Worm (Caenorhabditis elegans) whole organism, young adult: ENCODE measurements around the gene acs-22.
A peak's percentile ranks its signal among the peaks of the same experiment; 100 is the strongest.

Source experiments
- B0019.2 ChIP-seq: fragments of 200-800 bp; sonication (Bioruptor generic); conservative IDR thresholded peaks from 2 replicates; pipeline ENCODE4 v1.3.6; 2022; ENCODE audit warnings: missing genetic modification reagents, missing genetic modification characterization, missing compliant biosample characterization
- B0035.1 ChIP-seq: sonication (generic microtip); optimal IDR thresholded peaks from 2 replicates; lab custom pipeline; 2016; ENCODE audit warnings: missing genetic modification characterization, mild to moderate bottlenecking, missing compliant biosample characterization, missing genotype, missing genetic modification reagents
- B0336.3 ChIP-seq: fragments of 200-800 bp; sonication (Bioruptor generic); IDR thresholded peaks from 2 replicates; pipeline ENCODE4 v1.3.6; 2022; ENCODE audit warnings: missing genetic modification characterization, missing compliant biosample characterization
- F33H1.4 ChIP-seq: fragments of 200-800 bp; sonication (Bioruptor generic); IDR thresholded peaks from 2 replicates; pipeline ENCODE4 v1.3.6; 2022; ENCODE audit warnings: missing genetic modification reagents, missing genetic modification characterization, missing compliant biosample characterization
- F55B11.4 ChIP-seq: sonication (generic microtip); optimal IDR thresholded peaks from 2 replicates; lab custom pipeline; 2016; ENCODE audit warnings: missing compliant biosample characterization, missing genetic modification characterization, borderline replicate concordance; ENCODE audit not compliant: insufficient read depth
- F57C9.4 ChIP-seq: sonication (generic microtip); optimal IDR thresholded peaks from 2 replicates; lab custom pipeline; 2017; ENCODE audit warnings: mild to moderate bottlenecking, missing genetic modification characterization, missing compliant biosample characterization
- T07F8.4 ChIP-seq: sonication (generic microtip); optimal IDR thresholded peaks from 2 replicates; lab custom pipeline; 2016; ENCODE audit warnings: mild to moderate bottlenecking, missing genetic modification characterization, moderate library complexity, missing compliant biosample characterization
- Y53F4B.3 ChIP-seq: fragments of 200-800 bp; sonication (Bioruptor generic); IDR thresholded peaks from 2 replicates; pipeline ENCODE4 v1.3.6; 2022; ENCODE audit warnings: missing genetic modification reagents, missing genetic modification characterization, missing compliant biosample characterization
- Y56A3A.18 ChIP-seq: fragments of 200-800 bp; sonication (Bioruptor generic); IDR thresholded peaks from 2 replicates; pipeline ENCODE4 v1.3.6; 2022; ENCODE audit warnings: missing genetic modification reagents, missing genetic modification characterization, missing compliant biosample characterization
- Y67H2A.10 ChIP-seq: fragments of 200-800 bp; sonication (Bioruptor generic); conservative IDR thresholded peaks from 2 replicates; pipeline ENCODE4 v1.3.6; 2022; ENCODE audit warnings: missing genetic modification reagents, missing genetic modification characterization, missing compliant biosample characterization
- Y79H2A.3 ChIP-seq: fragments of 200-800 bp; sonication (Bioruptor generic); conservative IDR thresholded peaks from 2 replicates; pipeline ENCODE4 v1.3.6; 2022; ENCODE audit warnings: missing genetic modification reagents, missing genetic modification characterization, missing compliant biosample characterization
- aptf-3 ChIP-seq: fragments of 200-800 bp; sonication (Bioruptor generic); IDR thresholded peaks from 2 replicates; pipeline ENCODE4 v1.3.6; 2022; ENCODE audit warnings: missing genetic modification characterization, missing compliant biosample characterization
- atf-7 ChIP-seq: sonication (generic microtip); optimal IDR thresholded peaks from 2 replicates; lab custom pipeline; 2017; ENCODE audit warnings: mild to moderate bottlenecking, missing genetic modification characterization, missing compliant biosample characterization
- attf-3 ChIP-seq: fragments of 200-800 bp; sonication (Bioruptor generic); conservative IDR thresholded peaks from 2 replicates; pipeline ENCODE4 v1.3.6; 2022; ENCODE audit warnings: missing genetic modification reagents, missing genetic modification characterization, missing compliant biosample characterization
- cebp-2 ChIP-seq: fragments of 200-800 bp; sonication (Bioruptor generic); IDR thresholded peaks from 2 replicates; pipeline ENCODE4 v1.3.6; 2022; ENCODE audit warnings: missing genetic modification characterization, missing compliant biosample characterization
- ceh-58 ChIP-seq: fragments of 200-800 bp; sonication (Bioruptor generic); IDR thresholded peaks from 2 replicates; pipeline ENCODE4 v1.3.6; 2022; ENCODE audit warnings: missing genetic modification characterization, missing compliant biosample characterization
- ceh-91 ChIP-seq: fragments of 200-800 bp; sonication (Bioruptor generic); IDR thresholded peaks from 2 replicates; pipeline ENCODE4 v1.3.6; 2022; ENCODE audit warnings: missing genetic modification reagents, missing genetic modification characterization, missing compliant biosample characterization
- die-1 ChIP-seq: sonication (generic microtip); optimal IDR thresholded peaks from 2 replicates; lab custom pipeline; 2016; ENCODE audit warnings: missing genotype, mild to moderate bottlenecking, missing genetic modification characterization, missing compliant biosample characterization
- dpff-1 ChIP-seq: sonication (generic microtip); optimal IDR thresholded peaks from 2 replicates; lab custom pipeline; 2017; ENCODE audit warnings: mild to moderate bottlenecking, missing genetic modification characterization, missing compliant biosample characterization
- dpl-1 ChIP-seq: fragments of 150-350 bp; optimal IDR thresholded peaks from 2 replicates; lab custom pipeline; 2014; ENCODE audit warnings: missing biosample characterization, missing genetic modification reagents, missing genetic modification characterization
- efl-1 ChIP-seq: fragments of 150-350 bp; optimal IDR thresholded peaks from 2 replicates; lab custom pipeline; 2014; ENCODE audit warnings: missing biosample characterization, missing genetic modification reagents, missing genetic modification characterization
- egl-18 ChIP-seq: fragments of 200-800 bp; sonication (Bioruptor generic); IDR thresholded peaks from 2 replicates; pipeline ENCODE4 v1.3.6; 2022; ENCODE audit warnings: missing genetic modification reagents, missing genetic modification characterization, missing compliant biosample characterization
- him-1 ChIP-seq: sonication (generic microtip); optimal IDR thresholded peaks from 2 replicates; lab custom pipeline; 2016; ENCODE audit warnings: missing genotype, missing genetic modification reagents, missing genetic modification characterization, missing compliant biosample characterization
- hmg-1.2 ChIP-seq: fragments of 200-800 bp; sonication (Bioruptor generic); IDR thresholded peaks from 2 replicates; pipeline ENCODE4 v1.3.6; 2022; ENCODE audit warnings: missing genetic modification reagents, missing genetic modification characterization, missing compliant biosample characterization
- hmg-20 ChIP-seq: fragments of 200-800 bp; sonication (Bioruptor generic); IDR thresholded peaks from 2 replicates; pipeline ENCODE4 v1.3.6; 2022; ENCODE audit warnings: missing genetic modification reagents, missing genetic modification characterization, missing compliant biosample characterization
- hrde-1 ChIP-seq: sonication (generic microtip); optimal IDR thresholded peaks from 2 replicates; lab custom pipeline; 2016; ENCODE audit warnings: missing genetic modification characterization, mild to moderate bottlenecking, missing compliant biosample characterization, moderate library complexity, missing genotype, missing genetic modification reagents, borderline replicate concordance
- lin-35 ChIP-seq, 3 experiments: fragments of 150-350 bp in 2 of 3; sonication (generic microtip) in 1 of 3; optimal IDR thresholded peaks; 2 replicates each; lab custom pipeline; 2014 to 2018; ENCODE audit warnings: missing biosample characterization in 3 of 3, missing genetic modification characterization in 3 of 3, missing genetic modification reagents in 3 of 3
- lsl-1 ChIP-seq: fragments of 200-800 bp; sonication (Bioruptor generic); optimal IDR thresholded peaks from 2 replicates; lab custom pipeline; 2018; ENCODE audit warnings: mild to moderate bottlenecking, missing genetic modification characterization, moderate library complexity, missing compliant biosample characterization
- madf-6 ChIP-seq: fragments of 200-800 bp; sonication (Bioruptor generic); IDR thresholded peaks from 2 replicates; pipeline ENCODE4 v1.3.6; 2022; ENCODE audit warnings: missing genetic modification reagents, missing genetic modification characterization, missing compliant biosample characterization
- mel-28 ChIP-seq: sonication (generic microtip); optimal IDR thresholded peaks from 2 replicates; lab custom pipeline; 2016; ENCODE audit warnings: borderline replicate concordance, mild to moderate bottlenecking, missing genetic modification characterization, missing compliant biosample characterization
- nfyb-1 ChIP-seq: fragments of 200-800 bp; sonication (Bioruptor generic); IDR thresholded peaks from 2 replicates; pipeline ENCODE4 v1.3.6; 2022; ENCODE audit warnings: missing genetic modification reagents, missing genetic modification characterization, missing compliant biosample characterization
- nhr-27 ChIP-seq: fragments of 200-800 bp; sonication (Bioruptor generic); optimal IDR thresholded peaks from 2 replicates; lab custom pipeline; 2018; ENCODE audit warnings: mild to moderate bottlenecking, missing genetic modification characterization, moderate library complexity, missing compliant biosample characterization
- nhr-80 ChIP-seq: sonication (generic microtip); optimal IDR thresholded peaks from 2 replicates; lab custom pipeline; 2016; ENCODE audit warnings: missing genetic modification characterization, missing compliant biosample characterization
- pha-4 ChIP-seq: fragments of 150-350 bp; sonication (generic microtip); optimal IDR thresholded peaks from 2 replicates; lab custom pipeline; 2014; ENCODE audit warnings: missing biosample characterization, missing genetic modification reagents, missing genetic modification characterization
- snpc-1.3 ChIP-seq: sonication (generic microtip); optimal IDR thresholded peaks from 2 replicates; lab custom pipeline; 2017; ENCODE audit warnings: missing genetic modification characterization, mild to moderate bottlenecking, missing compliant biosample characterization, antibody characterized with exemption, moderate library complexity, missing genotype, missing genetic modification reagents; ENCODE audit not compliant: insufficient read depth
- sptf-2 ChIP-seq: fragments of 200-800 bp; sonication (Bioruptor generic); optimal IDR thresholded peaks from 2 replicates; lab custom pipeline; 2018; ENCODE audit warnings: mild to moderate bottlenecking, missing genetic modification characterization, missing compliant biosample characterization
- tbx-9 ChIP-seq: sonication (generic microtip); optimal IDR thresholded peaks from 2 replicates; lab custom pipeline; 2016; ENCODE audit warnings: borderline replicate concordance, missing genetic modification characterization, inconsistent platforms, missing compliant biosample characterization
- xnd-1 ChIP-seq: sonication (generic microtip); optimal IDR thresholded peaks from 2 replicates; lab custom pipeline; 2016; ENCODE audit warnings: missing genotype, missing genetic modification reagents, missing genetic modification characterization, missing compliant biosample characterization
- ztf-18 ChIP-seq: sonication (generic microtip); optimal IDR thresholded peaks from 2 replicates; lab custom pipeline; 2016; ENCODE audit warnings: missing genotype, mild to moderate bottlenecking, missing genetic modification characterization, missing compliant biosample characterization
- ztf-6 ChIP-seq: fragments of 200-800 bp; sonication (Bioruptor generic); IDR thresholded peaks from 2 replicates; pipeline ENCODE4 v1.3.6; 2022; ENCODE audit warnings: missing genetic modification reagents, missing genetic modification characterization, missing compliant biosample characterization

The acs-22 gene

DNA sequence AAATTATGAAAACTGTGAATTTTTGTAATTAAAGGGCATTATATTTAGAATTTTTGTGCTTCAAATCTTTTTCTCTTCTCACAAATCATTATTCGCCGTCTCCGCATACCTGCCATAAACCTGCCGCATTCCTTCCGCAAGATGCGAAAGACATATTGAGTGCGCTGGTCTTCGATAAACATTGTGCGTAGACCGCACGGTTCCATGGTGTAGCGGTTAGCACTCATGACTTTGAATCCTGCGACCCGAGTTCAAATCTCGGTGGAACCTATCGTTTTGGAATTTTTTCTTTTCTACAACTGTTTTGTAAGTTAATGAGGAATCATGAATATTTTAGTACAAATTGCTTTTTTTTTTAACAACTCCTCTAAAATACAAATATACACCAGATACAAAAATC is 5.5 kb upstream of the acs-22 start (continued):
- TF ChIP-seq attf-3 (GFP tag; lab: Robert Waterston, UW) (no peak), snpc-1.3 (peak; percentile 27), ceh-91 (no peak), F55B11.4 (no peak), Y67H2A.10 (GFP tag; lab: Robert Waterston, UW) (no peak), hrde-1 (tag; lab: Kevin White, UChicago) (no peak), dpl-1 (GFP tag; lab: Kevin White, UChicago) (no peak), nfyb-1 (GFP tag; lab: Robert Waterston, UW) (no peak), ztf-6 (GFP tag; lab: Robert Waterston, UW) (no peak), mel-28 (tag; lab: Kevin White, UChicago) (no peak), madf-6 (no peak), hmg-1.2 (GFP tag; lab: Robert Waterston, UW) (peak; percentile 58; the same call in 1 of the 2 replicates), Y79H2A.3 (no peak), ceh-58 (GFP tag; lab: Robert Waterston, UW) (no peak), B0035.1 (tag; lab: Kevin White, UChicago) (no peak), Y53F4B.3 (GFP tag; lab: Robert Waterston, UW) (no peak), atf-7 (no peak), him-1 (tag; lab: Kevin White, UChicago) (peak; percentile 50), Y56A3A.18 (GFP tag; lab: Robert Waterston, UW) (no peak), F57C9.4 (tag; lab: Kevin White, UChicago) (no peak), tbx-9 (tag; lab: Kevin White, UChicago) (no peak), aptf-3 (GFP tag; lab: Robert Waterston, UW) (no peak), F33H1.4 (no peak), xnd-1 (no peak), hmg-20 (GFP tag; lab: Robert Waterston, UW) (0 out of 2 replicates have a peak, but pooled peaks have one; percentile 26), B0336.3 (GFP tag; lab: Robert Waterston, UW) (no peak), lin-35 (GFP tag; optimal IDR thresholded peaks at IDR 0.05; lab: Kevin White, UChicago) (no peak), dpff-1 (tag; lab: Kevin White, UChicago) (no peak), lsl-1 (GFP tag; lab: Kevin White, UChicago) (no peak)

DNA sequence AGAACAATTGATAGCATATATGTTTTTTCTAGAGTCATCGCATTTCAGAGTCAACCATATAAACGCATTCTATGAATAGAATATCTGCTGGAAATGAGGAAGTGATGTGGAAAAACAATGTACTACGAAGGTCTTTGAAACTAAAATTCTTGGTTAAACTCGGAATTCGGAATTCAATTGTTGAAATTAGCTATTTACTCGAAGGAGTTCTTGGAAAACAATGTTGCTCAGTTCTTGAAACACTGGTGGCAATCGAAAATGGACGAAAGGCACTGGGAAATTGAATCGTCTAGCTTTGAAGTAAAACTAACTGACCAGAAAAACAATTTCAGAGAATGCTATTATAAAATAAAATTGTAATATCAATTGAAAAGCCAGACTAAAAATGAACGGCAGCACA is 4.6 kb upstream of the acs-22 start:
- TF ChIP-seq Y53F4B.3 (GFP tag; lab: Robert Waterston, UW), result no peak
- no peak for TF ChIP-seq him-1 (tag; lab: Kevin White, UChicago)
- no peak for TF ChIP-seq egl-18 (GFP tag; lab: Robert Waterston, UW)
- no peak for TF ChIP-seq sptf-2 (GFP tag; lab: Kevin White, UChicago)
- TF ChIP-seq die-1 (tag; lab: Kevin White, UChicago), result no peak
- TF ChIP-seq, all 124 proteins: peak for 0

DNA sequence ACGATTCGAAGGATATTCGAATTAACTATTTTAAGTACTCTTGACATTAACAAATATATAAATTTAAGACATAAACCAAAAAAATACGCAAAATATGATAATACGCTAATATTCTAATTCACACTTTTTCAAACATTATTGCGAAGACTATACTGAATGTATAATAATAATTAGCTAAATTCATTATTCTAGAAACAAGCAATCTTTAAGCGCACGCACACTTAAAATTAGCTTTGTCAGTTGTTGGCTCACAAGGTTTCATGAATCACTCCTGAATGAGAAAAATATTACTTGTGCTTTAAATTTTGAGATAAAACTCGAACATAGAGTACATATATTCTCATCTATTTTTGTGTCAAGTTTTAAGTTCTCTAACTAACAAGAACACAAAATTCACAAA is 4.1 kb upstream of the acs-22 start:
- no peak for TF ChIP-seq ztf-18 (tag; lab: Kevin White, UChicago)
- no peak for TF ChIP-seq T07F8.4 (tag; lab: Kevin White, UChicago)
- TF ChIP-seq hmg-20 (GFP tag; lab: Robert Waterston, UW), result no peak
- no peak for TF ChIP-seq nhr-80 (tag; lab: Kevin White, UChicago)
- no peak for TF ChIP-seq efl-1 (GFP tag; lab: Kevin White, UChicago)
- TF ChIP-seq B0019.2, result no peak
- no peak for TF ChIP-seq cebp-2 (GFP tag; lab: Robert Waterston, UW)
- TF ChIP-seq pha-4 (tag; lab: Kevin White, UChicago), result no peak
- TF ChIP-seq nhr-27, result no peak
